Fruit fly (Drosophila melanogaster): ENCODE results near the gene sicily.

DNA sequence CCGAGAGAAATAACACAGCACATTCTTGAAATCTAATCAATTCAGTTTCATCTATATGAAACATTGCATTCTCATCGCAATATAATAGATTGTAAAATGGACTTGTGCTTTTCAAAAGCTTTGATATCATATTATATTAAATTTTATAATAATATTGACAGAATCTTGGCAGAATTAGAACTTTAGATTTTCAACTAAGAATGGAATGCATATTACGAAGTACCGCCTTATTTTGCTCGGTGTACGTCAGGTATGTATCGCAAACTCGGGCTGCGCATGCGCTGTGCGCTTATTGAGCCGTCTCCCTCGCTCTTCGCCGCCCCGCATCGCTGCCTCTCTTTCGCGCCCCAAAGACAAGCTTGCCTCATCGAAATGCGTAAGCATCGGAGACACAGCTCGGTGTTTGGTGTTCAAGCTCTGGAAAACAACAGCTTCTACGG lies 23.6 kb downstream of the sicily start:
- TF ChIP-seq fkh (GFP tag; optimal IDR thresholded peaks at IDR 0.05) (peak; percentile 53), Blimp-1 (GFP tag; optimal IDR thresholded peaks at IDR 0.05) (peak; percentile 79), topi (GFP tag; optimal IDR thresholded peaks at IDR 0.05) (peak; percentile 77), Sox15 (GFP tag; optimal IDR thresholded peaks at IDR 0.05) (peak; percentile 72), CG10669 (GFP tag; optimal IDR thresholded peaks at IDR 0.05) (peak; percentile 86), CG3032 (tag; optimal IDR thresholded peaks at IDR 0.05) (peak; percentile 93), CG3919 (GFP tag; optimal IDR thresholded peaks at IDR 0.05) (peak; percentile 81), pdm3 (GFP tag; optimal IDR thresholded peaks at IDR 0.05) (peak; percentile 68), Hr38 (GFP tag; optimal IDR thresholded peaks at IDR 0.05) (no peak), CG11294 (GFP tag; IDR thresholded peaks at IDR 0.05) (peak; percentile 55), spab (GFP tag; optimal IDR thresholded peaks at IDR 0.05) (peak; percentile 82), lz (GFP tag; optimal IDR thresholded peaks at IDR 0.05) (peak; percentile 75), Eip78C (GFP tag) (peak; percentile 94)
